Worm (Caenorhabditis elegans) whole organism, L1 larva: ENCODE results near the gene semi-1.
A peak's percentile ranks its signal among the peaks of the same experiment; 100 is the strongest.

Experiments used
- C04F5.9 ChIP-seq: sonication (generic microtip); optimal IDR thresholded peaks from 2 replicates; lab custom pipeline; 2016; ENCODE audit warnings: missing genetic modification characterization, missing compliant biosample characterization
- C16A3.4 ChIP-seq: fragments of 150-350 bp; optimal IDR thresholded peaks from 2 replicates; lab custom pipeline; 2014; ENCODE audit warnings: missing biosample characterization, missing genetic modification characterization
- F16B12.6 ChIP-seq: fragments of 150-350 bp; optimal IDR thresholded peaks from 2 replicates; lab custom pipeline; 2014; ENCODE audit warnings: missing biosample characterization, missing genetic modification characterization
- Y116A8C.19 ChIP-seq: sonication (generic microtip); optimal IDR thresholded peaks from 2 replicates; lab custom pipeline; 2016; ENCODE audit warnings: missing compliant biosample characterization, missing genetic modification characterization, borderline replicate concordance
- aha-1 ChIP-seq: fragments of 150-350 bp; optimal IDR thresholded peaks from 2 replicates; lab custom pipeline; 2014; ENCODE audit warnings: missing biosample characterization, missing genetic modification characterization
- aly-2 ChIP-seq: fragments of 150-350 bp; optimal IDR thresholded peaks from 2 replicates; lab custom pipeline; 2014; ENCODE audit warnings: missing biosample characterization, missing genetic modification characterization
- ama-1 ChIP-seq: fragments of 150-350 bp; optimal IDR thresholded peaks from 2 replicates; lab custom pipeline; 2014
- ceh-8 ChIP-seq: fragments of 200-800 bp; sonication (Bioruptor generic); optimal IDR thresholded peaks from 2 replicates; lab custom pipeline; 2018; ENCODE audit warnings: mild to moderate bottlenecking, missing genetic modification characterization, moderate library complexity, missing compliant biosample characterization
- ceh-88 ChIP-seq: fragments of 200-800 bp; sonication (Bioruptor generic); IDR thresholded peaks from 2 replicates; pipeline ENCODE4 v1.3.6; 2022; ENCODE audit warnings: missing genetic modification characterization, missing compliant biosample characterization
- ceh-90 ChIP-seq: sonication (generic microtip); optimal IDR thresholded peaks from 2 replicates; lab custom pipeline; 2016; ENCODE audit warnings: missing genetic modification characterization, missing compliant biosample characterization
- dpl-1 ChIP-seq, 3 experiments: fragments of 150-350 bp in 2 of 3; sonication (generic microtip) in 1 of 3; optimal IDR thresholded peaks; 2 replicates each; lab custom pipeline; 2014 to 2017; ENCODE audit warnings: missing biosample characterization in 3 of 3, missing genetic modification characterization in 3 of 3, missing genetic modification reagents in 3 of 3
- dsc-1 ChIP-seq: sonication (generic microtip); optimal IDR thresholded peaks from 2 replicates; lab custom pipeline; 2016; ENCODE audit warnings: mild to moderate bottlenecking, missing genetic modification characterization, missing compliant biosample characterization
- efl-3 ChIP-seq: fragments of 200-800 bp; sonication (Bioruptor generic); optimal IDR thresholded peaks from 2 replicates; lab custom pipeline; 2018; ENCODE audit warnings: mild to moderate bottlenecking, missing genetic modification characterization, missing compliant biosample characterization
- elt-2 ChIP-seq: sonication (generic microtip); optimal IDR thresholded peaks from 2 replicates; lab custom pipeline; 2016; ENCODE audit warnings: missing genetic modification characterization, mild to moderate bottlenecking, inconsistent platforms, missing compliant biosample characterization, missing genetic modification reagents
- elt-3 ChIP-seq, 6 experiments: fragments of 150-350 bp in 1 of 6; sonication (generic microtip); optimal IDR thresholded peaks; 2 replicates each; lab custom pipeline; 2017 to 2018; ENCODE audit warnings: missing biosample characterization in 6 of 6, missing genetic modification characterization in 6 of 6, inconsistent platforms in 1 of 6
- fkh-10 ChIP-seq: sonication (generic microtip); optimal IDR thresholded peaks from 2 replicates; lab custom pipeline; 2017; ENCODE audit warnings: missing biosample characterization, missing genetic modification reagents, missing genetic modification characterization
- fkh-8 ChIP-seq: sonication (generic microtip); optimal IDR thresholded peaks from 2 replicates; lab custom pipeline; 2016; ENCODE audit warnings: mild to moderate bottlenecking, missing genetic modification characterization, missing compliant biosample characterization
- fos-1 ChIP-seq: fragments of 150-350 bp; optimal IDR thresholded peaks from 2 replicates; lab custom pipeline; 2014; ENCODE audit warnings: missing biosample characterization, missing genetic modification characterization
- hlh-17 ChIP-seq: fragments of 200-800 bp; sonication (Bioruptor generic); optimal IDR thresholded peaks from 2 replicates; lab custom pipeline; 2018; ENCODE audit warnings: missing genetic modification characterization, mild to moderate bottlenecking, missing compliant biosample characterization, moderate library complexity, borderline replicate concordance
- hpl-2 ChIP-seq: fragments of 150-350 bp; optimal IDR thresholded peaks from 2 replicates; lab custom pipeline; 2014; ENCODE audit warnings: missing biosample characterization, missing genetic modification reagents, missing genetic modification characterization
- isw-1 ChIP-seq: fragments of 200-800 bp; sonication (Bioruptor generic); IDR thresholded peaks from 2 replicates; pipeline ENCODE4 v1.3.6; 2022; ENCODE audit warnings: missing genetic modification characterization, missing compliant biosample characterization
- lin-13 ChIP-seq: fragments of 150-350 bp; optimal IDR thresholded peaks from 2 replicates; lab custom pipeline; 2014; ENCODE audit warnings: missing biosample characterization, missing genetic modification reagents, missing genetic modification characterization
- lin-14 ChIP-seq: fragments of 200-800 bp; sonication (Bioruptor generic); optimal IDR thresholded peaks from 2 replicates; lab custom pipeline; 2018; ENCODE audit warnings: mild to moderate bottlenecking, missing genetic modification characterization, moderate library complexity, missing compliant biosample characterization
- lin-35 ChIP-seq, 2 experiments: fragments of 150-350 bp; optimal IDR thresholded peaks; 2 replicates each; lab custom pipeline; 2014; ENCODE audit warnings: missing biosample characterization in 2 of 2, missing genetic modification characterization in 2 of 2, missing genetic modification reagents in 2 of 2
- lin-39 ChIP-seq: fragments of 150-350 bp; optimal IDR thresholded peaks from 2 replicates; lab custom pipeline; 2014; ENCODE audit warnings: missing biosample characterization, missing genetic modification reagents, missing genetic modification characterization
- lir-3 ChIP-seq: sonication (generic microtip); optimal IDR thresholded peaks from 2 replicates; lab custom pipeline; 2016; ENCODE audit warnings: mild to moderate bottlenecking, missing genetic modification characterization, moderate library complexity, missing compliant biosample characterization; ENCODE audit not compliant: poor library complexity
- lsy-2 ChIP-seq, 2 experiments: fragments of 150-350 bp; optimal IDR thresholded peaks; 2 replicates each; lab custom pipeline; 2014; ENCODE audit warnings: missing biosample characterization in 2 of 2, missing genetic modification characterization in 2 of 2
- mdl-1 ChIP-seq, 2 experiments: fragments of 150-350 bp; optimal IDR thresholded peaks; 2 replicates each; lab custom pipeline; 2014 to 2017; ENCODE audit warnings: missing biosample characterization in 2 of 2, missing genetic modification characterization in 2 of 2, inconsistent platforms in 1 of 2
- mef-2 ChIP-seq: fragments of 150-350 bp; optimal IDR thresholded peaks from 2 replicates; lab custom pipeline; 2014; ENCODE audit warnings: missing biosample characterization, missing genetic modification characterization
- mep-1 ChIP-seq: fragments of 150-350 bp; optimal IDR thresholded peaks from 2 replicates; lab custom pipeline; 2014; ENCODE audit warnings: missing biosample characterization, missing genetic modification characterization
- nhr-11 ChIP-seq: fragments of 150-350 bp; optimal IDR thresholded peaks from 2 replicates; lab custom pipeline; 2014; ENCODE audit warnings: missing biosample characterization, missing genetic modification characterization
- nhr-12 ChIP-seq: sonication (generic microtip); optimal IDR thresholded peaks from 2 replicates; lab custom pipeline; 2017; ENCODE audit warnings: missing biosample characterization, missing genetic modification characterization
- nhr-19 ChIP-seq: fragments of 200-800 bp; sonication (Bioruptor generic); conservative IDR thresholded peaks from 2 replicates; pipeline ENCODE4 v1.3.6; 2022; ENCODE audit warnings: missing genetic modification characterization, missing compliant biosample characterization
- nhr-47 ChIP-seq: sonication (generic microtip); optimal IDR thresholded peaks from 2 replicates; lab custom pipeline; 2016; ENCODE audit warnings: mild to moderate bottlenecking, missing genetic modification characterization, moderate library complexity, missing compliant biosample characterization
- nhr-71 ChIP-seq: sonication (generic microtip); optimal IDR thresholded peaks from 2 replicates; lab custom pipeline; 2016; ENCODE audit warnings: mild to moderate bottlenecking, missing genetic modification characterization, moderate library complexity, missing compliant biosample characterization
- nhr-77 ChIP-seq: fragments of 150-350 bp; optimal IDR thresholded peaks from 2 replicates; lab custom pipeline; 2014; ENCODE audit warnings: missing biosample characterization, missing genetic modification characterization
- nhr-90 ChIP-seq: sonication (generic microtip); optimal IDR thresholded peaks from 2 replicates; lab custom pipeline; 2016; ENCODE audit warnings: mild to moderate bottlenecking, missing genetic modification characterization, missing compliant biosample characterization; ENCODE audit not compliant: poor library complexity
- snpc-4 ChIP-seq: fragments of 150-350 bp; optimal IDR thresholded peaks from 2 replicates; lab custom pipeline; 2014; ENCODE audit warnings: missing biosample characterization, missing genetic modification characterization
- snu-23 ChIP-seq: sonication (generic microtip); optimal IDR thresholded peaks from 2 replicates; lab custom pipeline; 2016; ENCODE audit warnings: missing genetic modification characterization, missing compliant biosample characterization
- sptf-1 ChIP-seq: fragments of 150-350 bp; optimal IDR thresholded peaks from 2 replicates; lab custom pipeline; 2014; ENCODE audit warnings: missing biosample characterization, missing genetic modification characterization
- sup-37 ChIP-seq: fragments of 200-800 bp; sonication (Bioruptor generic); optimal IDR thresholded peaks from 2 replicates; lab custom pipeline; 2018; ENCODE audit warnings: mild to moderate bottlenecking, missing genetic modification characterization, missing compliant biosample characterization
- tlp-1 ChIP-seq: fragments of 150-350 bp; optimal IDR thresholded peaks from 2 replicates; lab custom pipeline; 2014; ENCODE audit warnings: missing biosample characterization, missing genetic modification characterization
- unc-130 ChIP-seq: fragments of 150-350 bp; optimal IDR thresholded peaks from 2 replicates; lab custom pipeline; 2017; ENCODE audit warnings: missing biosample characterization, missing genetic modification characterization, inconsistent platforms
- unc-86 ChIP-seq: sonication (generic microtip); optimal IDR thresholded peaks from 2 replicates; lab custom pipeline; 2016; ENCODE audit warnings: missing genetic modification characterization, missing compliant biosample characterization
- unc-98 ChIP-seq: fragments of 200-800 bp; sonication (Bioruptor generic); IDR thresholded peaks from 2 replicates; pipeline ENCODE4 v1.3.6; 2022; ENCODE audit warnings: missing genetic modification characterization, missing compliant biosample characterization
- ztf-4 ChIP-seq: fragments of 150-350 bp; optimal IDR thresholded peaks from 2 replicates; lab custom pipeline; 2014; ENCODE audit warnings: missing biosample characterization, missing genetic modification characterization

semi-1 gene

DNA sequence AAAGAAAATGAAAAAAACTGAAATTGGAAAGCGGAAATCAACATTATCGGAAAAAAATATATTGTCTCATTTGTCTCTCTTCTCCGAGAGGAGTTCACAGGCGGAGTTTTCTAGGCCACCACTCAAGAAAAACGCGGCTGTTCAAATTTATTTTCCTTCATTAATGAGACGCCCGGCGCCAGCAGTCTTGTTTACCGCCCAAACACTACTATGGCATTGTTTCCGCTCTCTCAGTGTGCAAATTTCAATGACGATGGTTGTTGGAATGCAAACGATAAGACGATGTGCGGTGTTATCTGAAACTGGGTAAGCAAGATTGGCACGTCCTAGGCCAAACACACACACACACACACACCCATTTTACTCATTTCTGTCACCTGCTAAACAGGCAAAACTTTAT lies 41.7 kb upstream of the semi-1 start, which contains the start of gene cav-2 (continued):
- peak; percentile 87 for TF ChIP-seq snu-23
- TF ChIP-seq fkh-10 (GFP tag; lab: Kevin White, UChicago): no peak

DNA sequence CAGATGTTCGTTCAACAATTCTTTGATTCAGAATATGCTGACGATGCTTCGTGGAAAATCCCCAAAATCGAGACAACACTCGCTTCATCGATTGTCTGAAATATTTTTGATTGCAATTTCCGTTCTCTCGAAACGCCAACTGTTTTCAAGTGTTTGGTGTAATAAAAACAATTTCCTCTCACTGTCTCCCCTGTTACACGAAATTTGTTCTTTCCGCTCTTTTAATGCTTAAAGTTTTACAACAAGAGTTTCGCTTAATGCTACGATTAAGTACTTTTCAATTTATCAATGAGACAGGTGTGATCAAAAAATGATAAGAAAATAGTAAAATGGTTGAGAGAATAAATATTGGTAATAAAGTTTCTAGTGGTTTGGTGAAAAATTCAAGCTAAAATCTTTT lies 41.3 kb upstream of the semi-1 start, which contains the start of gene C56A3.6:
Gene C56A3.6 (minus strand): TSS at position 101 of the 400 bp plus-strand sequence.
- no peak for TF ChIP-seq tlp-1 (tag; lab: Kevin White, UChicago)
- no peak for TF ChIP-seq efl-3 (GFP tag; lab: Kevin White, UChicago)
- no peak for TF ChIP-seq lin-13 (GFP tag; lab: Kevin White, UChicago)
- TF ChIP-seq nhr-19 (GFP tag; lab: Robert Waterston, UW): no peak
- TF ChIP-seq dsc-1 (tag; lab: Kevin White, UChicago): no peak
- TF ChIP-seq ceh-90 (tag; lab: Kevin White, UChicago): no peak
- TF ChIP-seq sup-37: no peak
- no peak for TF ChIP-seq hpl-2 (GFP tag; lab: Kevin White, UChicago)
- TF ChIP-seq unc-130 (tag; lab: Kevin White, UChicago): no peak
- TF ChIP-seq nhr-90 (tag; lab: Kevin White, UChicago): no peak
- no peak for TF ChIP-seq ceh-88 (GFP tag; lab: Robert Waterston, UW)
- TF ChIP-seq F16B12.6 (tag; lab: Kevin White, UChicago): no peak
- no peak for TF ChIP-seq aly-2 (tag; lab: Kevin White, UChicago)
- no peak for TF ChIP-seq unc-98 (GFP tag; lab: Robert Waterston, UW)
- no peak for TF ChIP-seq C04F5.9 (tag; lab: Kevin White, UChicago)
- no peak for TF ChIP-seq nhr-71 (tag; lab: Kevin White, UChicago)

DNA sequence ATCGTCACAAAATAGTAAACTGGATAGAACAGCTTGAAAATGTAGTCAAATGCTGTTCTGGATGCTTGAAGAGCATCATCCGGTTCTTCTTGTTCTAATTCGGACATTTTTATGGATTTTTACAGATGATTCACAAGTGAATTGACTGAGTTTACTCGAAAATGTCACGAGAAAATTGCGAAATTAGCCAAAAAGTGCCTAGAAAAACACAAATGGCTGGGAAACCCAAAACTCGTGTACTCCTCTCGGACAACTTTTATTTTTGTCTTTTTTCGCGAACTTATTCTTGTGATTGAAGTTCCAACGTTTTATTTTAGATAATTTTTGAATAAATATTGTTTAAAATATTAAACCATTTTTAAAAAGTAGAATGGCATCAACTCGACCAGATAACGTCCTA lies 36.6 kb upstream of the semi-1 start, which contains the start of the genes C56A3.4 and C56A3.5:
Gene C56A3.4 (minus strand): TSS at position 154 of the 400 bp plus-strand sequence.
Gene C56A3.5 (plus strand): TSS at position 367 of the 400 bp plus-strand sequence.
- TF ChIP-seq aha-1 (tag; lab: Kevin White, UChicago) (no peak), ztf-4 (tag; lab: Kevin White, UChicago) (no peak), nhr-11 (no peak), snu-23 (peak; percentile 62), lin-39 (tag; lab: Kevin White, UChicago) (no peak), C16A3.4 (tag; lab: Kevin White, UChicago) (peak; percentile 24), ceh-90 (tag; lab: Kevin White, UChicago) (peak; percentile 87), mef-2 (no peak), elt-3 (tag; optimal IDR thresholded peaks at IDR 0.05; lab: Kevin White, UChicago) (peak in 1 of 6 experiments; percentile 9), dsc-1 (tag; lab: Kevin White, UChicago) (peak; percentile 55), sptf-1 (tag; lab: Kevin White, UChicago) (no peak), isw-1 (GFP tag; lab: Robert Waterston, UW) (peak; percentile 62), mep-1 (tag; lab: Kevin White, UChicago) (peak; percentile 56), tlp-1 (tag; lab: Kevin White, UChicago) (no peak), mdl-1 (tag; optimal IDR thresholded peaks at IDR 0.05; lab: Kevin White, UChicago) (peak in 1 of 2 experiments; percentile 50), sup-37 (no peak), lir-3 (tag; lab: Kevin White, UChicago) (peak; percentile 88), elt-2 (peak; percentile 32), aly-2 (tag; lab: Kevin White, UChicago) (no peak), fos-1 (tag; lab: Kevin White, UChicago) (peak; percentile 8), nhr-77 (tag; lab: Kevin White, UChicago) (no peak), Y116A8C.19 (tag; lab: Kevin White, UChicago) (no peak), C04F5.9 (tag; lab: Kevin White, UChicago) (peak; percentile 8), unc-86 (tag; lab: Kevin White, UChicago) (peak; percentile 27), nhr-90 (tag; lab: Kevin White, UChicago) (peak; percentile 57), nhr-47 (peak; percentile 73), hlh-17 (no peak), snpc-4 (tag; lab: Kevin White, UChicago) (peak; percentile 49), lin-35 (GFP tag; optimal IDR thresholded peaks at IDR 0.05; lab: Kevin White, UChicago) (peak; percentile 73), dpl-1 (GFP tag; optimal IDR thresholded peaks at IDR 0.05; lab: Kevin White, UChicago) (peak; percentile 61 to 83 (median 77)), fkh-10 (GFP tag; lab: Kevin White, UChicago) (no peak), fkh-8 (peak; percentile 68), lin-14 (GFP tag; lab: Kevin White, UChicago) (peak; percentile 70), nhr-19 (GFP tag; lab: Robert Waterston, UW) (peak; percentile 65), F16B12.6 (tag; lab: Kevin White, UChicago) (peak; percentile 17), lsy-2 (tag; optimal IDR thresholded peaks at IDR 0.05; lab: Kevin White, UChicago) (peak; percentile 48 to 65), nhr-12 (tag; lab: Kevin White, UChicago) (no peak), ceh-8 (peak; percentile 20), ama-1 (lab: Kevin White, UChicago) (no peak), nhr-71 (tag; lab: Kevin White, UChicago) (peak; percentile 74)
